Worm (Caenorhabditis elegans) whole organism, midembryonic: Measurements from ENCODE around the gene srj-21.

Experiments used
- T22C8.4 ChIP-seq: fragments of 200-800 bp; sonication (Bioruptor generic); IDR thresholded peaks from 2 replicates; pipeline ENCODE4 v1.3.6; 2022; ENCODE audit warnings: missing genetic modification characterization, missing compliant biosample characterization
- flt-1 ChIP-seq: fragments of 200-800 bp; sonication (Bioruptor generic); IDR thresholded peaks from 2 replicates; pipeline ENCODE4 v1.3.6; 2022; ENCODE audit warnings: missing genetic modification characterization, missing compliant biosample characterization
- klf-2 ChIP-seq: fragments of 200-800 bp; sonication (Bioruptor generic); conservative IDR thresholded peaks from 2 replicates; pipeline ENCODE4 v1.3.6; 2022; ENCODE audit warnings: missing genetic modification reagents, missing genetic modification characterization, missing compliant biosample characterization
- med-1 ChIP-seq: sonication (generic microtip); optimal IDR thresholded peaks from 2 replicates; lab custom pipeline; 2017; ENCODE audit warnings: missing genetic modification characterization, mild to moderate bottlenecking, missing compliant biosample characterization, antibody characterized with exemption, missing genetic modification reagents; ENCODE audit not compliant: insufficient read depth
- ref-1 ChIP-seq: fragments of 200-800 bp; sonication (Bioruptor generic); conservative IDR thresholded peaks from 2 replicates; pipeline ENCODE4 v1.3.6; 2022; ENCODE audit warnings: missing genetic modification reagents, missing genetic modification characterization, missing compliant biosample characterization
- tab-1 ChIP-seq: fragments of 200-800 bp; sonication (Bioruptor generic); IDR thresholded peaks from 2 replicates; pipeline ENCODE4 v1.3.6; 2022; ENCODE audit warnings: missing genetic modification characterization, missing compliant biosample characterization
- ztf-23 ChIP-seq: fragments of 200-800 bp; sonication (Bioruptor generic); IDR thresholded peaks from 2 replicates; pipeline ENCODE4 v1.3.6; 2022; ENCODE audit warnings: missing genetic modification reagents, missing genetic modification characterization, missing compliant biosample characterization
- ztf-29 ChIP-seq: fragments of 200-800 bp; sonication (Bioruptor generic); IDR thresholded peaks from 2 replicates; pipeline ENCODE4 v1.3.6; 2022; ENCODE audit warnings: missing genetic modification reagents, missing genetic modification characterization, missing compliant biosample characterization

- TF ChIP-seq klf-2 (GFP tag; lab: Robert Waterston, UW) (no peak), T22C8.4 (GFP tag; lab: Robert Waterston, UW) (no peak), flt-1 (GFP tag; lab: Robert Waterston, UW) (no peak), tab-1 (GFP tag; lab: Robert Waterston, UW) (no peak), med-1 (GFP tag; lab: Kevin White, UChicago) (no peak), ref-1 (GFP tag; lab: Robert Waterston, UW) (no peak), ztf-23 (GFP tag; lab: Robert Waterston, UW) (no peak), ztf-29 (no peak)
Observed at ce11 chrV:10754050-10754449, 8.9 kb downstream of the srj-21 start, which contains the start of gene F28H7.7.
